Fruit fly (Drosophila melanogaster): ENCODE results near the gene grn.

The grn gene

DNA sequence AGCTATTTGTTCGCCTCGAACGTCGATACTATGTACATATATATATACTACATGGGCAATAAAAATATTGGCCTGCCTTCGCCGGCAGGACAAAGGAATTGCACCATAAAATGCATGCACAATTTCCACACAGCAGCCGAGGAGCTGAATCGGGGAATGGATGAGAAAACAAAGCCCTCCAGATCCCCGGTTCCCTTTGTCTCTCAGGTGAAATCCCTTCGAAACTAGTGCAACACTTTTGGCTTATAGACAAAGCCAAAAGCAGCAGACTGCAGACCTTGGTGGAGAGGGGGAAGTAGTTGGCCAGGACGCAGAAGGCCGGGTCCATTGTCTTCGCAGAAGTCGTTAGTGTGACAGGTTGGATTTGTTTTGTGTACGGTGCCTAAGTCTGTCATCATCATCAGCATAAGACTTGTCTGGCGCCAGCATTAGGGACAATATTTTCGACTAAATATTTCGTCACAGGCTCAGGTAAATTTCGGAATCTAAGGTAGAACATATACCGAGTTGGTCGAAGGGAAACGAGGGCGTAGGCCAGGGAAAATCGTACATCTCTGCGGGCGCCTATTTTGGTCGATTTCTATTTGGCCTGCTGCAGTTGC lies 24.1 kb upstream of the grn start:
- no peak for TF ChIP-seq acj6 (GFP tag; optimal IDR thresholded peaks at IDR 0.05)
- no peak for TF ChIP-seq OdsH (GFP tag; optimal IDR thresholded peaks at IDR 0.05)
- TF ChIP-seq Blimp-1 (GFP tag; optimal IDR thresholded peaks at IDR 0.05): no peak
- TF ChIP-seq cyc (GFP tag; optimal IDR thresholded peaks at IDR 0.05): no peak
- no peak for TF ChIP-seq Ets21C (GFP tag; optimal IDR thresholded peaks at IDR 0.05)
- no peak for TF ChIP-seq Met (GFP tag; optimal IDR thresholded peaks at IDR 0.05)
- no peak for TF ChIP-seq fkh (GFP tag; optimal IDR thresholded peaks at IDR 0.05)
- no peak for TF ChIP-seq CG15336 (GFP tag; IDR thresholded peaks at IDR 0.05)
- TF ChIP-seq Eip93F (GFP tag; optimal IDR thresholded peaks at IDR 0.05): no peak
- no peak for TF ChIP-seq Smox (GFP tag; optimal IDR thresholded peaks at IDR 0.05)
- no peak for TF ChIP-seq CG6163 (GFP tag; IDR thresholded peaks at IDR 0.05)
- no peak for TF ChIP-seq Sox14 (GFP tag; optimal IDR thresholded peaks at IDR 0.05)
- TF ChIP-seq CG32006 (GFP tag; optimal IDR thresholded peaks at IDR 0.05): no peak
- no peak for TF ChIP-seq CG1621 (tag; optimal IDR thresholded peaks at IDR 0.05)
- no peak for TF ChIP-seq CG3919 (GFP tag; optimal IDR thresholded peaks at IDR 0.05)
- no peak for TF ChIP-seq CG10669 (GFP tag; optimal IDR thresholded peaks at IDR 0.05)

DNA sequence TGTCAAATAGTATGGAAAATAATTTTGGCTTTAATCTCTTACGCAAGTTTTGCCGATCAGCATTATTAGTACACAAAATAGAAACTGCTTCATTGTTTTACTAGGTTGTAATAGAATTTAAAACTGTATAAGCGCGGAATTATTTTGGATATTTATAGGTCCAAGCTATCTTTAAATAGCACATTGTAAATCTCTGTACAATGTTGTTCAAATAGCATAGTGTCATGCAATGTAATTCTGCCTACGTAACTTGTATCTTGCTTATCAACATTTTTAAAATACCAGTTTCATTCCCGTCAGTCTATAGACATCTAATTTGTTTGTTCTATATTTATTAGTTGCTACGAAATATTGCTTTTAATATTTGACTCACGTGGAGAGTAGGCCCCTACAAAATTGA lies 23.5 kb upstream of the grn start, which contains the start of gene CheA84a:
Gene CheA84a (minus strand): TSS at position 101 of the 400 bp plus-strand sequence.
- TF ChIP-seq fd59A (GFP tag; optimal IDR thresholded peaks at IDR 0.05) (no peak), ss (GFP tag; optimal IDR thresholded peaks at IDR 0.05) (no peak), Eip78C (GFP tag) (no peak), CG8632 (GFP tag; optimal IDR thresholded peaks at IDR 0.05) (no peak), Hr38 (GFP tag; optimal IDR thresholded peaks at IDR 0.05) (no peak), Met (GFP tag; optimal IDR thresholded peaks at IDR 0.05) (no peak), CG32006 (GFP tag; optimal IDR thresholded peaks at IDR 0.05) (no peak), CG15336 (GFP tag; IDR thresholded peaks at IDR 0.05) (no peak)

dm6 chr3R:8203367-8203766 lies 22.1 kb upstream of the grn start:
- TF ChIP-seq CG4318 (GFP tag; optimal IDR thresholded peaks at IDR 0.05) (no peak), net (GFP tag; optimal IDR thresholded peaks at IDR 0.05) (no peak), CG3032 (tag; optimal IDR thresholded peaks at IDR 0.05) (no peak), vri (GFP tag; optimal IDR thresholded peaks at IDR 0.05) (no peak), fd85E (GFP tag; optimal IDR thresholded peaks at IDR 0.05) (no peak), CG11294 (GFP tag; IDR thresholded peaks at IDR 0.05) (no peak), cyc (GFP tag; optimal IDR thresholded peaks at IDR 0.05) (no peak), CG32006 (GFP tag; optimal IDR thresholded peaks at IDR 0.05) (no peak), CG16779 (tag; optimal IDR thresholded peaks at IDR 0.05) (no peak), acj6 (GFP tag; optimal IDR thresholded peaks at IDR 0.05) (no peak), ss (GFP tag; optimal IDR thresholded peaks at IDR 0.05) (no peak), CG15336 (GFP tag; IDR thresholded peaks at IDR 0.05) (no peak), Blimp-1 (GFP tag; optimal IDR thresholded peaks at IDR 0.05) (no peak), Sox14 (GFP tag; optimal IDR thresholded peaks at IDR 0.05) (no peak), CG8319 (GFP tag; optimal IDR thresholded peaks at IDR 0.05) (no peak), Sox15 (GFP tag; optimal IDR thresholded peaks at IDR 0.05) (no peak)

- no peak for TF ChIP-seq svp (GFP tag)
- TF ChIP-seq CG31627 (GFP tag; optimal IDR thresholded peaks at IDR 0.05): no peak
- no peak for TF ChIP-seq CG3919 (GFP tag; optimal IDR thresholded peaks at IDR 0.05)
- TF ChIP-seq Blimp-1 (GFP tag; optimal IDR thresholded peaks at IDR 0.05): no peak
- TF ChIP-seq Eip93F (GFP tag; optimal IDR thresholded peaks at IDR 0.05): no peak
- no peak for TF ChIP-seq achi (GFP tag; optimal IDR thresholded peaks at IDR 0.05)
- TF ChIP-seq Hr38 (GFP tag; optimal IDR thresholded peaks at IDR 0.05): no peak
- no peak for TF ChIP-seq CG8319 (GFP tag; optimal IDR thresholded peaks at IDR 0.05)
- no peak for TF ChIP-seq fd59A (GFP tag; optimal IDR thresholded peaks at IDR 0.05)
- no peak for TF ChIP-seq CG15336 (GFP tag; IDR thresholded peaks at IDR 0.05)
- TF ChIP-seq salr (GFP tag; optimal IDR thresholded peaks at IDR 0.05): no peak
- no peak for TF ChIP-seq fd85E (GFP tag; optimal IDR thresholded peaks at IDR 0.05)
- no peak for TF ChIP-seq Sox102F (GFP tag; optimal IDR thresholded peaks at IDR 0.05)
- no peak for TF ChIP-seq CG6276 (GFP tag; optimal IDR thresholded peaks at IDR 0.05)
- no peak for TF ChIP-seq CG3032 (tag; optimal IDR thresholded peaks at IDR 0.05)
- TF ChIP-seq dsx (GFP tag; optimal IDR thresholded peaks at IDR 0.05; ENCODE audit: poor library complexity, severe bottlenecking): no peak
These were observed 17.1 kb upstream of the grn start for dm6 chr3R:8198320-8198719.

Data from whole organism, prepupa.